Worm (Caenorhabditis elegans) whole organism, L1 larva: ENCODE measurements around the gene F40F8.5.
A peak's percentile ranks its signal among the peaks of the same experiment; 100 is the strongest.

Source experiments
- C04F5.9 ChIP-seq: sonication (generic microtip); optimal IDR thresholded peaks from 2 replicates; lab custom pipeline; 2016; ENCODE audit warnings: missing genetic modification characterization, missing compliant biosample characterization
- C16A3.4 ChIP-seq: fragments of 150-350 bp; optimal IDR thresholded peaks from 2 replicates; lab custom pipeline; 2014; ENCODE audit warnings: missing biosample characterization, missing genetic modification characterization
- aha-1 ChIP-seq: fragments of 150-350 bp; optimal IDR thresholded peaks from 2 replicates; lab custom pipeline; 2014; ENCODE audit warnings: missing biosample characterization, missing genetic modification characterization
- alr-1 ChIP-seq: fragments of 200-800 bp; sonication (Bioruptor generic); optimal IDR thresholded peaks from 2 replicates; lab custom pipeline; 2018; ENCODE audit warnings: borderline replicate concordance, mild to moderate bottlenecking, missing genetic modification characterization, missing compliant biosample characterization
- aly-2 ChIP-seq: fragments of 150-350 bp; optimal IDR thresholded peaks from 2 replicates; lab custom pipeline; 2014; ENCODE audit warnings: missing biosample characterization, missing genetic modification characterization
- ceh-63 ChIP-seq: fragments of 200-800 bp; sonication (Bioruptor generic); optimal IDR thresholded peaks from 2 replicates; lab custom pipeline; 2018; ENCODE audit warnings: mild to moderate bottlenecking, missing genetic modification characterization, missing compliant biosample characterization
- ceh-8 ChIP-seq: fragments of 200-800 bp; sonication (Bioruptor generic); optimal IDR thresholded peaks from 2 replicates; lab custom pipeline; 2018; ENCODE audit warnings: mild to moderate bottlenecking, missing genetic modification characterization, moderate library complexity, missing compliant biosample characterization
- ceh-82 ChIP-seq, 3 experiments: fragments of 150-350 bp in 1 of 3; sonication (generic microtip) in 2 of 3; optimal IDR thresholded peaks; 2 replicates each; lab custom pipeline; 2014 to 2017; ENCODE audit warnings: missing biosample characterization in 3 of 3, missing genetic modification characterization in 3 of 3
- ceh-90 ChIP-seq: sonication (generic microtip); optimal IDR thresholded peaks from 2 replicates; lab custom pipeline; 2016; ENCODE audit warnings: missing genetic modification characterization, missing compliant biosample characterization
- ces-1 ChIP-seq: fragments of 150-350 bp; optimal IDR thresholded peaks from 2 replicates; lab custom pipeline; 2014; ENCODE audit warnings: missing biosample characterization, missing genetic modification reagents, missing genetic modification characterization
- dpl-1 ChIP-seq, 3 experiments: fragments of 150-350 bp in 2 of 3; sonication (generic microtip) in 1 of 3; optimal IDR thresholded peaks; 2 replicates each; lab custom pipeline; 2014 to 2017; ENCODE audit warnings: missing biosample characterization in 3 of 3, missing genetic modification characterization in 3 of 3, missing genetic modification reagents in 3 of 3
- dsc-1 ChIP-seq: sonication (generic microtip); optimal IDR thresholded peaks from 2 replicates; lab custom pipeline; 2016; ENCODE audit warnings: mild to moderate bottlenecking, missing genetic modification characterization, missing compliant biosample characterization
- efl-1 ChIP-seq, 4 experiments: fragments of 150-350 bp; optimal IDR thresholded peaks in 3 of 4; peaks in 1 of 4; 1 replicate in 1 of 4; 2 replicates in 3 of 4; lab custom pipeline; 2014; ENCODE audit warnings: missing biosample characterization in 2 of 4, missing genetic modification characterization in 2 of 4, missing genetic modification reagents in 2 of 4
- efl-3 ChIP-seq: fragments of 200-800 bp; sonication (Bioruptor generic); optimal IDR thresholded peaks from 2 replicates; lab custom pipeline; 2018; ENCODE audit warnings: mild to moderate bottlenecking, missing genetic modification characterization, missing compliant biosample characterization
- egl-13 ChIP-seq: sonication (generic microtip); optimal IDR thresholded peaks from 2 replicates; lab custom pipeline; 2016; ENCODE audit warnings: missing genotype, missing genetic modification reagents, missing genetic modification characterization, missing compliant biosample characterization
- ets-5 ChIP-seq: fragments of 200-800 bp; sonication (Bioruptor generic); IDR thresholded peaks from 2 replicates; pipeline ENCODE4 v1.3.6; 2022; ENCODE audit warnings: missing genetic modification characterization, missing compliant biosample characterization
- fkh-10 ChIP-seq: sonication (generic microtip); optimal IDR thresholded peaks from 2 replicates; lab custom pipeline; 2017; ENCODE audit warnings: missing biosample characterization, missing genetic modification reagents, missing genetic modification characterization
- fos-1 ChIP-seq: fragments of 150-350 bp; optimal IDR thresholded peaks from 2 replicates; lab custom pipeline; 2014; ENCODE audit warnings: missing biosample characterization, missing genetic modification characterization
- grh-1 ChIP-seq: fragments of 200-800 bp; sonication (Bioruptor generic); IDR thresholded peaks from 2 replicates; pipeline ENCODE4 v1.3.6; 2022; ENCODE audit warnings: missing genetic modification reagents, missing genetic modification characterization, missing compliant biosample characterization
- hlh-17 ChIP-seq: fragments of 200-800 bp; sonication (Bioruptor generic); optimal IDR thresholded peaks from 2 replicates; lab custom pipeline; 2018; ENCODE audit warnings: missing genetic modification characterization, mild to moderate bottlenecking, missing compliant biosample characterization, moderate library complexity, borderline replicate concordance
- hpl-2 ChIP-seq: fragments of 150-350 bp; optimal IDR thresholded peaks from 2 replicates; lab custom pipeline; 2014; ENCODE audit warnings: missing biosample characterization, missing genetic modification reagents, missing genetic modification characterization
- irx-1 ChIP-seq: sonication (generic microtip); optimal IDR thresholded peaks from 2 replicates; lab custom pipeline; 2016; ENCODE audit warnings: missing genetic modification characterization, missing compliant biosample characterization
- isw-1 ChIP-seq: fragments of 200-800 bp; sonication (Bioruptor generic); IDR thresholded peaks from 2 replicates; pipeline ENCODE4 v1.3.6; 2022; ENCODE audit warnings: missing genetic modification characterization, missing compliant biosample characterization
- jun-1 ChIP-seq: fragments of 150-350 bp; optimal IDR thresholded peaks from 2 replicates; lab custom pipeline; 2014; ENCODE audit warnings: missing biosample characterization, missing genetic modification reagents, missing genetic modification characterization
- lin-13 ChIP-seq: fragments of 150-350 bp; optimal IDR thresholded peaks from 2 replicates; lab custom pipeline; 2014; ENCODE audit warnings: missing biosample characterization, missing genetic modification reagents, missing genetic modification characterization
- lin-14 ChIP-seq: fragments of 200-800 bp; sonication (Bioruptor generic); optimal IDR thresholded peaks from 2 replicates; lab custom pipeline; 2018; ENCODE audit warnings: mild to moderate bottlenecking, missing genetic modification characterization, moderate library complexity, missing compliant biosample characterization
- lin-15B ChIP-seq: fragments of 150-350 bp; sonication (generic microtip); optimal IDR thresholded peaks from 3 replicates; lab custom pipeline; 2014; ENCODE audit warnings: missing biosample characterization, missing genetic modification characterization
- lin-35 ChIP-seq, 2 experiments: fragments of 150-350 bp; optimal IDR thresholded peaks; 2 replicates each; lab custom pipeline; 2014; ENCODE audit warnings: missing biosample characterization in 2 of 2, missing genetic modification characterization in 2 of 2, missing genetic modification reagents in 2 of 2
- lin-39 ChIP-seq: fragments of 150-350 bp; optimal IDR thresholded peaks from 2 replicates; lab custom pipeline; 2014; ENCODE audit warnings: missing biosample characterization, missing genetic modification reagents, missing genetic modification characterization
- mef-2 ChIP-seq: fragments of 150-350 bp; optimal IDR thresholded peaks from 2 replicates; lab custom pipeline; 2014; ENCODE audit warnings: missing biosample characterization, missing genetic modification characterization
- mep-1 ChIP-seq: fragments of 150-350 bp; optimal IDR thresholded peaks from 2 replicates; lab custom pipeline; 2014; ENCODE audit warnings: missing biosample characterization, missing genetic modification characterization
- nhr-11 ChIP-seq: fragments of 150-350 bp; optimal IDR thresholded peaks from 2 replicates; lab custom pipeline; 2014; ENCODE audit warnings: missing biosample characterization, missing genetic modification characterization
- nhr-12 ChIP-seq: sonication (generic microtip); optimal IDR thresholded peaks from 2 replicates; lab custom pipeline; 2017; ENCODE audit warnings: missing biosample characterization, missing genetic modification characterization
- nhr-47 ChIP-seq: sonication (generic microtip); optimal IDR thresholded peaks from 2 replicates; lab custom pipeline; 2016; ENCODE audit warnings: mild to moderate bottlenecking, missing genetic modification characterization, moderate library complexity, missing compliant biosample characterization
- nhr-76 ChIP-seq: sonication (generic microtip); optimal IDR thresholded peaks from 2 replicates; lab custom pipeline; 2017; ENCODE audit warnings: missing biosample characterization, missing genetic modification characterization
- nhr-85 ChIP-seq: sonication (generic microtip); peaks from one replicate; lab custom pipeline; 2016; ENCODE audit warnings: missing genetic modification characterization, inconsistent platforms, missing compliant biosample characterization
- nhr-90 ChIP-seq: sonication (generic microtip); optimal IDR thresholded peaks from 2 replicates; lab custom pipeline; 2016; ENCODE audit warnings: mild to moderate bottlenecking, missing genetic modification characterization, missing compliant biosample characterization; ENCODE audit not compliant: poor library complexity
- pax-3 ChIP-seq: fragments of 200-800 bp; sonication (Bioruptor generic); optimal IDR thresholded peaks from 2 replicates; lab custom pipeline; 2018; ENCODE audit warnings: mild to moderate bottlenecking, missing genetic modification characterization, moderate library complexity, missing compliant biosample characterization
- pqm-1 ChIP-seq: sonication (generic microtip); optimal IDR thresholded peaks from 3 replicates; lab custom pipeline; 2017; ENCODE audit warnings: missing biosample characterization, missing genetic modification characterization
- rnt-1 ChIP-seq: sonication (generic microtip); optimal IDR thresholded peaks from 2 replicates; lab custom pipeline; 2016; ENCODE audit warnings: mild to moderate bottlenecking, missing genetic modification characterization, moderate library complexity, missing compliant biosample characterization
- snpc-4 ChIP-seq: fragments of 150-350 bp; optimal IDR thresholded peaks from 2 replicates; lab custom pipeline; 2014; ENCODE audit warnings: missing biosample characterization, missing genetic modification characterization
- snu-23 ChIP-seq: sonication (generic microtip); optimal IDR thresholded peaks from 2 replicates; lab custom pipeline; 2016; ENCODE audit warnings: missing genetic modification characterization, missing compliant biosample characterization
- sptf-1 ChIP-seq: fragments of 150-350 bp; optimal IDR thresholded peaks from 2 replicates; lab custom pipeline; 2014; ENCODE audit warnings: missing biosample characterization, missing genetic modification characterization
- sup-37 ChIP-seq: fragments of 200-800 bp; sonication (Bioruptor generic); optimal IDR thresholded peaks from 2 replicates; lab custom pipeline; 2018; ENCODE audit warnings: mild to moderate bottlenecking, missing genetic modification characterization, missing compliant biosample characterization
- tbx-2 ChIP-seq: sonication (generic microtip); optimal IDR thresholded peaks from 2 replicates; lab custom pipeline; 2016; ENCODE audit warnings: missing genetic modification characterization, missing compliant biosample characterization
- tlp-1 ChIP-seq: fragments of 150-350 bp; optimal IDR thresholded peaks from 2 replicates; lab custom pipeline; 2014; ENCODE audit warnings: missing biosample characterization, missing genetic modification characterization
- unc-130 ChIP-seq: fragments of 150-350 bp; optimal IDR thresholded peaks from 2 replicates; lab custom pipeline; 2017; ENCODE audit warnings: missing biosample characterization, missing genetic modification characterization, inconsistent platforms
- unc-30 ChIP-seq: sonication (generic microtip); optimal IDR thresholded peaks from 2 replicates; lab custom pipeline; 2017; ENCODE audit warnings: missing biosample characterization, missing genetic modification characterization
- unc-86 ChIP-seq: sonication (generic microtip); optimal IDR thresholded peaks from 2 replicates; lab custom pipeline; 2016; ENCODE audit warnings: missing genetic modification characterization, missing compliant biosample characterization
- unc-98 ChIP-seq: fragments of 200-800 bp; sonication (Bioruptor generic); IDR thresholded peaks from 2 replicates; pipeline ENCODE4 v1.3.6; 2022; ENCODE audit warnings: missing genetic modification characterization, missing compliant biosample characterization
- xbp-1 ChIP-seq: sonication (generic microtip); optimal IDR thresholded peaks from 2 replicates; lab custom pipeline; 2016; ENCODE audit warnings: missing genetic modification characterization, missing compliant biosample characterization
- zag-1 ChIP-seq: fragments of 150-350 bp; optimal IDR thresholded peaks from 2 replicates; lab custom pipeline; 2014; ENCODE audit warnings: missing biosample characterization, missing genetic modification characterization
- ztf-11 ChIP-seq, 2 experiments: sonication (generic microtip); optimal IDR thresholded peaks; 2 replicates each; lab custom pipeline; 2016 to 2017; ENCODE audit warnings: missing genetic modification characterization in 2 of 2, missing biosample characterization in 1 of 2, missing compliant biosample characterization in 1 of 2
- ztf-4 ChIP-seq: fragments of 150-350 bp; optimal IDR thresholded peaks from 2 replicates; lab custom pipeline; 2014; ENCODE audit warnings: missing biosample characterization, missing genetic modification characterization

Gene F40F8.5

DNA sequence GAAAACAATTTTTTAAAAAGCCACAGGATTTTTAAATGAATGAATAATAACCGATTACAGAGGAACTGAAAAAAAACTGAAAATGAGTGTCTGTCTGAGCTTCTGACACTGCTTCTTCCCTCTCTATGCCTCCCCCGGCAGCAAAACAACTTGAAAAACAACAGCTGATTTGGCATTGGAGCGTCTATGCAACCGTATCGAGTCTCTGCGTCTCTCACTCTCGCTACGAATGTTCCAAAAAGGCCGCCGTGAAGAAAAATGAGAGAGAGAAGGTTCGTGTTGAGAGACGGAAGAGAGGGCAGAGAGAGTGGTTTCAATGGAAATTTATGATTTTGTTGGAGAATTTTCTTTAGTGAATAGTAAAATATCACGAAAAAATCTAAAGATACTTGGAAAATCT lies 31.7 kb downstream of the F40F8.5 start:
- no peak for TF ChIP-seq tlp-1
- peak; percentile 94 for TF ChIP-seq lin-14 (GFP tag; lab: Kevin White, UChicago)
- peak; percentile 70 for TF ChIP-seq snu-23 (GFP tag; lab: Kevin White, UChicago)
- no peak for TF ChIP-seq ztf-11 (tag; optimal IDR thresholded peaks at IDR 0.05; lab: Kevin White, UChicago)
- peak; percentile 66 for TF ChIP-seq rnt-1
- TF ChIP-seq nhr-11 (tag; lab: Kevin White, UChicago) = no peak
- TF ChIP-seq ceh-82 (tag; optimal IDR thresholded peaks at IDR 0.05; lab: Kevin White, UChicago) = peak in 2 of 3 experiments; percentile 9 to 73
- peak; percentile 74 to 85 for TF ChIP-seq lin-35 (GFP tag; optimal IDR thresholded peaks at IDR 0.05; lab: Kevin White, UChicago)
- TF ChIP-seq mep-1 = peak; percentile 82
- no peak for TF ChIP-seq sup-37 (GFP tag; lab: Kevin White, UChicago)
- no peak for TF ChIP-seq lin-39 (tag; lab: Kevin White, UChicago)
- TF ChIP-seq ceh-8 = no peak
- no peak for TF ChIP-seq pqm-1 (tag; lab: Kevin White, UChicago)
- peak; percentile 72 for TF ChIP-seq C16A3.4 (tag; lab: Kevin White, UChicago)
- no peak for TF ChIP-seq irx-1 (tag; lab: Kevin White, UChicago)
- no peak for TF ChIP-seq ces-1 (GFP tag; lab: Kevin White, UChicago)
- no peak for TF ChIP-seq unc-30 (tag; lab: Kevin White, UChicago)
- peak; percentile 10 for TF ChIP-seq lin-15B (tag; lab: Kevin White, UChicago)
- TF ChIP-seq efl-3 (GFP tag; lab: Kevin White, UChicago) = no peak
- no peak for TF ChIP-seq ztf-4 (tag; lab: Kevin White, UChicago)
- no peak for TF ChIP-seq dsc-1
- TF ChIP-seq nhr-12 (tag; lab: Kevin White, UChicago) = no peak
- TF ChIP-seq nhr-76 (tag; lab: Kevin White, UChicago) = no peak
- peak; percentile 80 for TF ChIP-seq nhr-85 (tag; lab: Kevin White, UChicago)
- peak; percentile 19 for TF ChIP-seq unc-86 (tag; lab: Kevin White, UChicago)
- no peak for TF ChIP-seq fkh-10 (GFP tag; lab: Kevin White, UChicago)
- peak; percentile 32 for TF ChIP-seq nhr-90
- peak; percentile 51 for TF ChIP-seq nhr-47 (tag; lab: Kevin White, UChicago)
- TF ChIP-seq unc-98 = no peak
- no peak for TF ChIP-seq ceh-63 (GFP tag; lab: Kevin White, UChicago)
- TF ChIP-seq jun-1 (tag; lab: Kevin White, UChicago) = no peak
- TF ChIP-seq tbx-2 (tag; lab: Kevin White, UChicago) = peak; percentile 22
- no peak for TF ChIP-seq mef-2 (tag; lab: Kevin White, UChicago)
- TF ChIP-seq aly-2 = no peak
- TF ChIP-seq efl-1 (optimal IDR thresholded peaks at IDR 0.05; lab: Kevin White, UChicago) = peak; percentile 73 to 74
- peak; percentile 71 to 94 for TF ChIP-seq efl-1 (GFP tag; optimal IDR thresholded peaks at IDR 0.05 in 1 of 2; lab: Kevin White, UChicago)
- no peak for TF ChIP-seq egl-13
- peak; percentile 17 for TF ChIP-seq xbp-1 (tag; lab: Kevin White, UChicago)
- no peak for TF ChIP-seq zag-1 (tag; lab: Kevin White, UChicago)
- TF ChIP-seq fos-1 (tag; lab: Kevin White, UChicago) = no peak
- TF ChIP-seq grh-1 (GFP tag; lab: Robert Waterston, UW) = no peak
- peak; percentile 58 to 80 (median 73) for TF ChIP-seq dpl-1 (GFP tag; optimal IDR thresholded peaks at IDR 0.05; lab: Kevin White, UChicago)
- TF ChIP-seq ceh-90 (tag; lab: Kevin White, UChicago) = no peak
- peak; percentile 55 for TF ChIP-seq lin-13
- TF ChIP-seq snpc-4 = no peak
- no peak for TF ChIP-seq hlh-17 (GFP tag; lab: Kevin White, UChicago)
- no peak for TF ChIP-seq hpl-2 (GFP tag; lab: Kevin White, UChicago)
- TF ChIP-seq C04F5.9 (tag; lab: Kevin White, UChicago) = no peak
- TF ChIP-seq alr-1 = no peak
- TF ChIP-seq isw-1 (GFP tag; lab: Robert Waterston, UW) = peak; percentile 26
- peak; percentile 75 for TF ChIP-seq unc-130 (tag; lab: Kevin White, UChicago)
- no peak for TF ChIP-seq aha-1 (tag; lab: Kevin White, UChicago)
- peak; percentile 23 for TF ChIP-seq pax-3 (tag; lab: Kevin White, UChicago)
- no peak for TF ChIP-seq ets-5 (GFP tag; lab: Robert Waterston, UW)
- no peak for TF ChIP-seq sptf-1
